Worm (Caenorhabditis elegans) whole organism, young adult: Measurements from ENCODE around the gene F46E10.3.
A peak's percentile ranks its signal among the peaks of the same experiment; 100 is the strongest.

Source experiments
- C06A6.2 ChIP-seq: fragments of 200-800 bp; sonication (Bioruptor generic); conservative IDR thresholded peaks from 2 replicates; pipeline ENCODE4 v1.3.6; 2022; ENCODE audit warnings: missing genetic modification characterization, missing compliant biosample characterization
- C17E4.6 ChIP-seq: fragments of 200-800 bp; sonication (Bioruptor generic); IDR thresholded peaks from 2 replicates; pipeline ENCODE4 v1.3.6; 2022; ENCODE audit warnings: missing genetic modification reagents, missing genetic modification characterization, missing compliant biosample characterization
- D2030.7 ChIP-seq: fragments of 200-800 bp; sonication (Bioruptor generic); IDR thresholded peaks from 2 replicates; pipeline ENCODE4 v1.3.6; 2022; ENCODE audit warnings: missing genetic modification reagents, missing genetic modification characterization, missing compliant biosample characterization
- F10E7.11 ChIP-seq: sonication (generic microtip); optimal IDR thresholded peaks from 2 replicates; lab custom pipeline; 2017; ENCODE audit warnings: mild to moderate bottlenecking, missing genetic modification characterization, moderate library complexity, missing compliant biosample characterization
- F37B4.10 ChIP-seq: fragments of 200-800 bp; sonication (Bioruptor generic); IDR thresholded peaks from 2 replicates; pipeline ENCODE4 v1.3.6; 2022; ENCODE audit warnings: missing genetic modification characterization, missing compliant biosample characterization
- T26A5.8 ChIP-seq: sonication (generic microtip); optimal IDR thresholded peaks from 2 replicates; lab custom pipeline; 2016; ENCODE audit warnings: missing genetic modification characterization, missing compliant biosample characterization
- Y53G8AR.9 ChIP-seq: fragments of 200-800 bp; sonication (Bioruptor generic); conservative IDR thresholded peaks from 2 replicates; pipeline ENCODE4 v1.3.6; 2022; ENCODE audit warnings: missing genetic modification reagents, missing genetic modification characterization, missing compliant biosample characterization
- Y56A3A.18 ChIP-seq: fragments of 200-800 bp; sonication (Bioruptor generic); IDR thresholded peaks from 2 replicates; pipeline ENCODE4 v1.3.6; 2022; ENCODE audit warnings: missing genetic modification reagents, missing genetic modification characterization, missing compliant biosample characterization
- Y67H2A.10 ChIP-seq: fragments of 200-800 bp; sonication (Bioruptor generic); conservative IDR thresholded peaks from 2 replicates; pipeline ENCODE4 v1.3.6; 2022; ENCODE audit warnings: missing genetic modification reagents, missing genetic modification characterization, missing compliant biosample characterization
- ZK185.1 ChIP-seq: sonication (generic microtip); optimal IDR thresholded peaks from 2 replicates; lab custom pipeline; 2016; ENCODE audit warnings: mild to moderate bottlenecking, missing genetic modification characterization, missing compliant biosample characterization; ENCODE audit not compliant: poor library complexity, severe bottlenecking
- ama-1 ChIP-seq, 3 experiments: fragments of 150-350 bp in 1 of 3; sonication (generic microtip) in 2 of 3; optimal IDR thresholded peaks; 2 replicates each; lab custom pipeline; 2014 to 2018; ENCODE audit warnings: missing biosample characterization in 2 of 3, missing genetic modification characterization in 2 of 3, missing genetic modification reagents in 2 of 3
- atf-7 ChIP-seq: sonication (generic microtip); optimal IDR thresholded peaks from 2 replicates; lab custom pipeline; 2017; ENCODE audit warnings: mild to moderate bottlenecking, missing genetic modification characterization, missing compliant biosample characterization
- athp-1 ChIP-seq: sonication (generic microtip); optimal IDR thresholded peaks from 2 replicates; lab custom pipeline; 2017; ENCODE audit warnings: mild to moderate bottlenecking, missing genetic modification characterization, missing compliant biosample characterization
- attf-3 ChIP-seq: fragments of 200-800 bp; sonication (Bioruptor generic); conservative IDR thresholded peaks from 2 replicates; pipeline ENCODE4 v1.3.6; 2022; ENCODE audit warnings: missing genetic modification reagents, missing genetic modification characterization, missing compliant biosample characterization
- attf-5 ChIP-seq: fragments of 200-800 bp; sonication (Bioruptor generic); optimal IDR thresholded peaks from 2 replicates; lab custom pipeline; 2018; ENCODE audit warnings: mild to moderate bottlenecking, missing genetic modification characterization, missing compliant biosample characterization
- bed-2 ChIP-seq: fragments of 200-800 bp; sonication (Bioruptor generic); IDR thresholded peaks from 2 replicates; pipeline ENCODE4 v1.3.6; 2022; ENCODE audit warnings: missing genetic modification reagents, missing genetic modification characterization, missing compliant biosample characterization
- cebp-1 ChIP-seq, 2 experiments: fragments of 200-800 bp in 1 of 2; sonication (Bioruptor generic) in 1 of 2; sonication (generic microtip) in 1 of 2; IDR thresholded peaks in 1 of 2; optimal IDR thresholded peaks in 1 of 2; 2 replicates each; pipeline versions ENCODE4 v1.3.6 to Lab custom; 2017 to 2022; ENCODE audit warnings: missing compliant biosample characterization in 2 of 2, missing genetic modification characterization in 2 of 2, mild to moderate bottlenecking in 1 of 2, missing genetic modification reagents in 1 of 2, moderate library complexity in 1 of 2
- cebp-2 ChIP-seq: fragments of 200-800 bp; sonication (Bioruptor generic); IDR thresholded peaks from 2 replicates; pipeline ENCODE4 v1.3.6; 2022; ENCODE audit warnings: missing genetic modification characterization, missing compliant biosample characterization
- ceh-27 ChIP-seq: fragments of 200-800 bp; sonication (Bioruptor generic); optimal IDR thresholded peaks from 2 replicates; lab custom pipeline; 2018; ENCODE audit warnings: mild to moderate bottlenecking, missing genetic modification characterization, moderate library complexity, missing compliant biosample characterization
- ceh-58 ChIP-seq: fragments of 200-800 bp; sonication (Bioruptor generic); IDR thresholded peaks from 2 replicates; pipeline ENCODE4 v1.3.6; 2022; ENCODE audit warnings: missing genetic modification characterization, missing compliant biosample characterization
- chd-7 ChIP-seq: sonication (generic microtip); optimal IDR thresholded peaks from 2 replicates; lab custom pipeline; 2016; ENCODE audit warnings: mild to moderate bottlenecking, missing genetic modification characterization, moderate library complexity, missing compliant biosample characterization
- die-1 ChIP-seq: sonication (generic microtip); optimal IDR thresholded peaks from 2 replicates; lab custom pipeline; 2016; ENCODE audit warnings: missing genotype, mild to moderate bottlenecking, missing genetic modification characterization, missing compliant biosample characterization
- dpff-1 ChIP-seq: sonication (generic microtip); optimal IDR thresholded peaks from 2 replicates; lab custom pipeline; 2017; ENCODE audit warnings: mild to moderate bottlenecking, missing genetic modification characterization, missing compliant biosample characterization
- egl-44 ChIP-seq: fragments of 200-800 bp; sonication (Bioruptor generic); IDR thresholded peaks from 2 replicates; pipeline ENCODE4 v1.3.6; 2022; ENCODE audit warnings: missing genetic modification reagents, missing genetic modification characterization, missing compliant biosample characterization
- egrh-3 ChIP-seq: fragments of 200-800 bp; sonication (Bioruptor generic); IDR thresholded peaks from 2 replicates; pipeline ENCODE4 v1.3.6; 2022; ENCODE audit warnings: missing genetic modification reagents, missing genetic modification characterization, missing compliant biosample characterization
- ekl-4 ChIP-seq: fragments of 200-800 bp; sonication (Bioruptor generic); IDR thresholded peaks from 2 replicates; pipeline ENCODE4 v1.3.6; 2022; ENCODE audit warnings: missing genetic modification reagents, missing genetic modification characterization, missing compliant biosample characterization
- hmg-1.2 ChIP-seq: fragments of 200-800 bp; sonication (Bioruptor generic); IDR thresholded peaks from 2 replicates; pipeline ENCODE4 v1.3.6; 2022; ENCODE audit warnings: missing genetic modification reagents, missing genetic modification characterization, missing compliant biosample characterization
- hrde-1 ChIP-seq: sonication (generic microtip); optimal IDR thresholded peaks from 2 replicates; lab custom pipeline; 2016; ENCODE audit warnings: missing genetic modification characterization, mild to moderate bottlenecking, missing compliant biosample characterization, moderate library complexity, missing genotype, missing genetic modification reagents, borderline replicate concordance
- let-607 ChIP-seq, 2 experiments: fragments of 200-800 bp in 1 of 2; sonication (Bioruptor generic) in 1 of 2; sonication (generic microtip) in 1 of 2; optimal IDR thresholded peaks; 2 replicates each; lab custom pipeline; 2016 to 2018; ENCODE audit warnings: mild to moderate bottlenecking in 2 of 2, missing compliant biosample characterization in 2 of 2, missing genetic modification characterization in 2 of 2, moderate library complexity in 2 of 2, missing genotype in 1 of 2
- lsy-27 ChIP-seq: sonication (generic microtip); optimal IDR thresholded peaks from 2 replicates; lab custom pipeline; 2017; ENCODE audit warnings: missing genetic modification characterization, mild to moderate bottlenecking, missing compliant biosample characterization, antibody characterized with exemption, missing genotype, borderline replicate concordance; ENCODE audit not compliant: insufficient read depth
- madf-3 ChIP-seq: fragments of 200-800 bp; sonication (Bioruptor generic); IDR thresholded peaks from 2 replicates; pipeline ENCODE4 v1.3.6; 2022; ENCODE audit warnings: missing genetic modification reagents, missing genetic modification characterization, missing compliant biosample characterization
- mel-28 ChIP-seq: sonication (generic microtip); optimal IDR thresholded peaks from 2 replicates; lab custom pipeline; 2016; ENCODE audit warnings: borderline replicate concordance, mild to moderate bottlenecking, missing genetic modification characterization, missing compliant biosample characterization
- nhr-120 ChIP-seq: fragments of 200-800 bp; sonication (Bioruptor generic); IDR thresholded peaks from 2 replicates; pipeline ENCODE4 v1.3.6; 2022; ENCODE audit warnings: missing genetic modification characterization, missing compliant biosample characterization
- nhr-80 ChIP-seq: sonication (generic microtip); optimal IDR thresholded peaks from 2 replicates; lab custom pipeline; 2016; ENCODE audit warnings: missing genetic modification characterization, missing compliant biosample characterization
- nhr-90 ChIP-seq: sonication (generic microtip); optimal IDR thresholded peaks from 2 replicates; lab custom pipeline; 2016; ENCODE audit warnings: missing genotype, mild to moderate bottlenecking, missing genetic modification characterization, missing compliant biosample characterization
- rcor-1 ChIP-seq: fragments of 200-800 bp; sonication (Bioruptor generic); IDR thresholded peaks from 2 replicates; pipeline ENCODE4 v1.3.6; 2022; ENCODE audit warnings: missing genetic modification reagents, missing genetic modification characterization, missing compliant biosample characterization
- repo-1 ChIP-seq: sonication (generic microtip); optimal IDR thresholded peaks from 2 replicates; lab custom pipeline; 2017; ENCODE audit warnings: mild to moderate bottlenecking, missing genetic modification characterization, missing compliant biosample characterization
- sea-2 ChIP-seq: fragments of 200-800 bp; sonication (Bioruptor generic); IDR thresholded peaks from 2 replicates; pipeline ENCODE4 v1.3.6; 2022; ENCODE audit warnings: missing genetic modification characterization, missing compliant biosample characterization
- snpc-3.4 ChIP-seq: sonication (generic microtip); optimal IDR thresholded peaks from 2 replicates; lab custom pipeline; 2017; ENCODE audit warnings: missing genetic modification characterization, mild to moderate bottlenecking, missing compliant biosample characterization, antibody characterized with exemption, moderate library complexity, missing genotype, missing genetic modification reagents
- snpc-4 ChIP-seq, 5 experiments: fragments of 150-350 bp in 1 of 5; sonication (generic microtip) in 4 of 5; optimal IDR thresholded peaks; 2 replicates each; lab custom pipeline; 2014 to 2018; ENCODE audit warnings: missing genetic modification characterization in 5 of 5, missing biosample characterization in 3 of 5, antibody characterized with exemption in 2 of 5, mild to moderate bottlenecking in 2 of 5, missing compliant biosample characterization in 2 of 5, missing genotype in 2 of 5, moderate library complexity in 2 of 5, missing genetic modification reagents in 1 of 5
- somi-1 ChIP-seq: fragments of 200-800 bp; sonication (Bioruptor generic); optimal IDR thresholded peaks from 2 replicates; lab custom pipeline; 2018; ENCODE audit warnings: mild to moderate bottlenecking, missing genetic modification characterization, missing compliant biosample characterization
- tlf-1 ChIP-seq: fragments of 200-800 bp; sonication (Bioruptor generic); optimal IDR thresholded peaks from 2 replicates; lab custom pipeline; 2018; ENCODE audit warnings: mild to moderate bottlenecking, missing genetic modification characterization, missing compliant biosample characterization
- zfh-2 ChIP-seq: fragments of 200-800 bp; sonication (Bioruptor generic); conservative IDR thresholded peaks from 2 replicates; pipeline ENCODE4 v1.3.6; 2022; ENCODE audit warnings: missing genetic modification reagents, missing genetic modification characterization, missing compliant biosample characterization
- ztf-25 ChIP-seq: fragments of 200-800 bp; sonication (Bioruptor generic); IDR thresholded peaks from 2 replicates; pipeline ENCODE4 v1.3.6; 2022; ENCODE audit warnings: missing genetic modification reagents, missing genetic modification characterization, missing compliant biosample characterization
- ztf-3 ChIP-seq: fragments of 200-800 bp; sonication (Bioruptor generic); optimal IDR thresholded peaks from 2 replicates; lab custom pipeline; 2018; ENCODE audit warnings: mild to moderate bottlenecking, missing genetic modification characterization, missing compliant biosample characterization

Gene F46E10.3

ce11 chrV:6514887-6515324 is 3.2 kb upstream of the F46E10.3 start, which contains the start of gene dpy-11 (continued):
- TF ChIP-seq nhr-80 (tag; lab: Kevin White, UChicago) (no peak), Y56A3A.18 (GFP tag; lab: Robert Waterston, UW) (no peak; the same call in none of the 2 replicates), dpff-1 (peak; percentile 21), attf-5 (GFP tag; lab: Kevin White, UChicago) (peak; percentile 23), somi-1 (GFP tag; lab: Kevin White, UChicago) (peak; percentile 74), C06A6.2 (GFP tag; lab: Robert Waterston, UW) (no peak), F10E7.11 (tag; lab: Kevin White, UChicago) (no peak), die-1 (tag; lab: Kevin White, UChicago) (peak; percentile 41), T26A5.8 (tag; lab: Kevin White, UChicago) (no peak), C17E4.6 (GFP tag; lab: Robert Waterston, UW) (no peak), nhr-90 (peak; percentile 1), mel-28 (tag; lab: Kevin White, UChicago) (no peak), nhr-120 (GFP tag; lab: Robert Waterston, UW) (no peak), lsy-27 (tag; lab: Kevin White, UChicago) (no peak), repo-1 (tag; lab: Kevin White, UChicago) (peak; percentile 93), madf-3 (GFP tag; lab: Robert Waterston, UW) (peak; percentile 80), ama-1 (optimal IDR thresholded peaks at IDR 0.05; lab: Kevin White, UChicago) (peak; percentile 98), ama-1 (GFP tag; optimal IDR thresholded peaks at IDR 0.05; lab: Kevin White, UChicago) (no peak), athp-1 (tag; lab: Kevin White, UChicago) (peak; percentile 32), hmg-1.2 (peak; percentile 51), let-607 (tag; optimal IDR thresholded peaks at IDR 0.05; lab: Kevin White, UChicago) (peak in 1 of 2 experiments; percentile 1), rcor-1 (GFP tag; lab: Robert Waterston, UW) (no peak), ZK185.1 (peak; percentile 22), snpc-4 (GFP tag; optimal IDR thresholded peaks at IDR 0.05; lab: Kevin White, UChicago) (peak; percentile 21), snpc-4 (tag; optimal IDR thresholded peaks at IDR 0.05; lab: Kevin White, UChicago) (peak in 2 of 4 experiments; percentile 9 to 26), ztf-3 (GFP tag; lab: Kevin White, UChicago) (no peak), bed-2 (GFP tag; lab: Robert Waterston, UW) (no peak), egl-44 (peak; percentile 25; the same call in 1 of the 2 replicates), ceh-58 (GFP tag; lab: Robert Waterston, UW) (no peak), F37B4.10 (GFP tag; lab: Robert Waterston, UW) (0 out of 2 replicates have a peak, but pooled peaks have one; percentile 6), ceh-27 (no peak), hrde-1 (tag; lab: Kevin White, UChicago) (peak; percentile 20), attf-3 (GFP tag; lab: Robert Waterston, UW) (no peak), Y67H2A.10 (GFP tag; lab: Robert Waterston, UW) (no peak), D2030.7 (no peak), cebp-2 (GFP tag; lab: Robert Waterston, UW) (peak; percentile 78; the same call in 1 of the 2 replicates), sea-2 (no peak), ekl-4 (GFP tag; lab: Robert Waterston, UW) (peak; percentile 65), ztf-25 (GFP tag; lab: Robert Waterston, UW) (no peak), atf-7 (tag; lab: Kevin White, UChicago) (peak; percentile 55), tlf-1 (GFP tag; lab: Kevin White, UChicago) (peak; percentile 64), cebp-1 (GFP tag; IDR thresholded peaks at IDR 0.05; lab: Robert Waterston, UW) (no peak), cebp-1 (tag; optimal IDR thresholded peaks at IDR 0.05; lab: Kevin White, UChicago) (peak; percentile 72), snpc-3.4 (tag; lab: Kevin White, UChicago) (no peak), Y53G8AR.9 (GFP tag; lab: Robert Waterston, UW) (peak; percentile 72), zfh-2 (no peak), chd-7 (peak; percentile 35), egrh-3 (GFP tag; lab: Robert Waterston, UW) (no peak)
